Fruit fly (Drosophila melanogaster) whole organism, prepupa: ENCODE measurements around the gene Pus1.
A peak's percentile ranks its signal among the peaks of the same experiment; 100 is the strongest.

Experiments
- Blimp-1 ChIP-seq: fragments of 200-800 bp; sonication (Bioruptor generic); optimal IDR thresholded peaks from 3 replicates; lab custom pipeline; 2017; ENCODE audit warnings: missing biosample characterization, missing genetic modification characterization, mild to moderate bottlenecking, moderate library complexity, missing genetic modification reagents
- CG10631 ChIP-seq: fragments of 200-800 bp; sonication (Bioruptor generic); optimal IDR thresholded peaks from 2 replicates; lab custom pipeline; 2016; ENCODE audit warnings: missing biosample characterization, missing genetic modification characterization
- CG11762 ChIP-seq: fragments of 200-800 bp; sonication (Bioruptor generic); optimal IDR thresholded peaks from 3 replicates; lab custom pipeline; 2016; ENCODE audit warnings: missing biosample characterization, missing genetic modification characterization; ENCODE audit not compliant: insufficient read depth
- CG11902 ChIP-seq: fragments of 200-800 bp; sonication (Bioruptor generic); optimal IDR thresholded peaks from 3 replicates; lab custom pipeline; 2016; ENCODE audit warnings: missing biosample characterization, missing genetic modification characterization
- CG15336 ChIP-seq: fragments of 200-800 bp; sonication (Bioruptor generic); IDR thresholded peaks from 2 replicates; pipeline ENCODE4 v1.3.6; 2022; ENCODE audit warnings: missing biosample characterization, missing genetic modification characterization
- CG1621 ChIP-seq: fragments of 200-800 bp; sonication (Bioruptor generic); optimal IDR thresholded peaks from 3 replicates; lab custom pipeline; 2018; ENCODE audit warnings: missing biosample characterization, mild to moderate bottlenecking, missing genetic modification characterization
- CG3032 ChIP-seq: fragments of 200-800 bp; optimal IDR thresholded peaks from 2 replicates; lab custom pipeline; 2019; ENCODE audit warnings: missing biosample characterization, mild to moderate bottlenecking, missing genetic modification characterization, moderate library complexity
- CG34406 ChIP-seq: fragments of 200-800 bp; sonication (Bioruptor generic); optimal IDR thresholded peaks from 3 replicates; lab custom pipeline; 2016; ENCODE audit warnings: missing biosample characterization, missing genetic modification characterization
- CG4318 ChIP-seq: fragments of 200-800 bp; sonication (Bioruptor generic); optimal IDR thresholded peaks from 3 replicates; lab custom pipeline; 2017; ENCODE audit warnings: missing biosample characterization, mild to moderate bottlenecking, missing genetic modification characterization
- CG6163 ChIP-seq: fragments of 200-800 bp; sonication (Bioruptor generic); IDR thresholded peaks from 3 replicates; pipeline ENCODE4 v1.3.6; 2022; ENCODE audit warnings: missing biosample characterization, missing genetic modification characterization
- CG6276 ChIP-seq: fragments of 200-800 bp; sonication (Bioruptor generic); optimal IDR thresholded peaks from 2 replicates; lab custom pipeline; 2017; ENCODE audit warnings: missing biosample characterization, mild to moderate bottlenecking, missing genetic modification characterization
- CG6792 ChIP-seq: fragments of 200-800 bp; sonication (Bioruptor generic); optimal IDR thresholded peaks from 3 replicates; lab custom pipeline; 2016; ENCODE audit warnings: missing biosample characterization, missing genetic modification characterization
- CG6808 ChIP-seq: fragments of 200-800 bp; sonication (Bioruptor generic); optimal IDR thresholded peaks from 3 replicates; lab custom pipeline; 2017; ENCODE audit warnings: missing biosample characterization, missing genetic modification characterization, mild to moderate bottlenecking, moderate library complexity, missing genetic modification reagents
- CG7368 ChIP-seq: fragments of 200-800 bp; sonication (Bioruptor generic); optimal IDR thresholded peaks from 3 replicates; lab custom pipeline; 2016; ENCODE audit warnings: missing biosample characterization, missing genetic modification characterization
- CG8119 ChIP-seq: fragments of 200-800 bp; sonication (Bioruptor generic); IDR thresholded peaks from 3 replicates; pipeline ENCODE4 v1.3.6; 2022; ENCODE audit warnings: missing biosample characterization, missing genetic modification characterization
- CG8319 ChIP-seq: fragments of 200-800 bp; sonication (Bioruptor generic); optimal IDR thresholded peaks from 3 replicates; lab custom pipeline; 2016; ENCODE audit warnings: missing biosample characterization, missing genetic modification characterization
- Eip75B ChIP-seq: fragments of 200-800 bp; sonication (Bioruptor generic); optimal IDR thresholded peaks from 3 replicates; lab custom pipeline; 2016; ENCODE audit warnings: missing biosample characterization, missing genetic modification characterization
- Ets21C ChIP-seq: fragments of 200-800 bp; sonication (Bioruptor generic); optimal IDR thresholded peaks from 3 replicates; lab custom pipeline; 2016; ENCODE audit warnings: missing biosample characterization, missing genetic modification characterization
- Ets96B ChIP-seq: fragments of 200-800 bp; optimal IDR thresholded peaks from 2 replicates; lab custom pipeline; 2019; ENCODE audit warnings: missing biosample characterization, mild to moderate bottlenecking, missing genetic modification characterization, moderate library complexity
- Gug ChIP-seq: fragments of 200-800 bp; sonication (Bioruptor generic); IDR thresholded peaks from 2 replicates; pipeline ENCODE4 v1.3.6; 2022; ENCODE audit warnings: missing biosample characterization, missing genetic modification characterization
- Hr38 ChIP-seq: sonication (Bioruptor generic); optimal IDR thresholded peaks from 2 replicates; lab custom pipeline; 2016; ENCODE audit warnings: missing biosample characterization, missing genetic modification characterization
- Hr39 ChIP-seq: fragments of 200-800 bp; sonication (Bioruptor generic); optimal IDR thresholded peaks from 2 replicates; lab custom pipeline; 2016; ENCODE audit warnings: missing biosample characterization, missing genetic modification characterization
- Hr4 ChIP-seq: fragments of 200-800 bp; sonication (Bioruptor generic); optimal IDR thresholded peaks from 3 replicates; lab custom pipeline; 2016; ENCODE audit warnings: missing biosample characterization, missing genetic modification characterization
- Lpt ChIP-seq: fragments of 200-800 bp; sonication (Bioruptor generic); optimal IDR thresholded peaks from 3 replicates; lab custom pipeline; 2016; ENCODE audit warnings: missing biosample characterization, missing genetic modification characterization
- Met ChIP-seq: fragments of 200-800 bp; sonication (Bioruptor generic); optimal IDR thresholded peaks from 3 replicates; lab custom pipeline; 2016; ENCODE audit warnings: missing biosample characterization, missing genetic modification characterization
- Smox ChIP-seq: fragments of 200-800 bp; sonication (Bioruptor generic); optimal IDR thresholded peaks from 3 replicates; lab custom pipeline; 2016; ENCODE audit warnings: missing biosample characterization, missing genetic modification characterization
- Sox102F ChIP-seq: fragments of 200-800 bp; sonication (Bioruptor generic); optimal IDR thresholded peaks from 2 replicates; lab custom pipeline; 2016; ENCODE audit warnings: missing biosample characterization, mild to moderate bottlenecking, missing genetic modification characterization
- Sox14 ChIP-seq: fragments of 200-800 bp; sonication (Bioruptor generic); optimal IDR thresholded peaks from 3 replicates; lab custom pipeline; 2016; ENCODE audit warnings: missing biosample characterization, missing genetic modification characterization
- achi ChIP-seq: fragments of 200-800 bp; sonication (Bioruptor generic); optimal IDR thresholded peaks from 3 replicates; lab custom pipeline; 2016; ENCODE audit warnings: missing biosample characterization, missing genetic modification characterization
- acj6 ChIP-seq: fragments of 200-800 bp; sonication (Bioruptor generic); optimal IDR thresholded peaks from 3 replicates; lab custom pipeline; 2016; ENCODE audit warnings: missing biosample characterization, missing genetic modification characterization
- dac ChIP-seq: fragments of 200-800 bp; sonication (Bioruptor generic); optimal IDR thresholded peaks from 2 replicates; lab custom pipeline; 2017; ENCODE audit warnings: missing biosample characterization, mild to moderate bottlenecking, missing genetic modification characterization
- dsx ChIP-seq: fragments of 200-800 bp; optimal IDR thresholded peaks from 3 replicates; lab custom pipeline; 2019; ENCODE audit warnings: missing biosample characterization, mild to moderate bottlenecking, missing genetic modification characterization, moderate library complexity; ENCODE audit not compliant: poor library complexity, severe bottlenecking
- eg ChIP-seq: fragments of 200-800 bp; sonication (Bioruptor generic); IDR thresholded peaks from 3 replicates; pipeline ENCODE4 v1.3.6; 2022; ENCODE audit warnings: missing biosample characterization, missing genetic modification characterization
- fd85E ChIP-seq: fragments of 200-800 bp; sonication (Bioruptor generic); optimal IDR thresholded peaks from 3 replicates; lab custom pipeline; 2016; ENCODE audit warnings: missing biosample characterization, missing genetic modification characterization
- fkh ChIP-seq: fragments of 200-800 bp; sonication (Bioruptor generic); optimal IDR thresholded peaks from 3 replicates; lab custom pipeline; 2017; ENCODE audit warnings: missing biosample characterization, mild to moderate bottlenecking, missing genetic modification characterization, moderate library complexity
- lz ChIP-seq: fragments of 200-800 bp; sonication (Bioruptor generic); optimal IDR thresholded peaks from 3 replicates; lab custom pipeline; 2016; ENCODE audit warnings: missing biosample characterization, missing genetic modification characterization
- net ChIP-seq: fragments of 200-800 bp; sonication (Bioruptor generic); optimal IDR thresholded peaks from 3 replicates; lab custom pipeline; 2016; ENCODE audit warnings: missing biosample characterization, missing genetic modification characterization
- salr ChIP-seq, 2 experiments: fragments of 200-800 bp; sonication (Bioruptor generic); optimal IDR thresholded peaks; 3 replicates each; lab custom pipeline; 2016 to 2018; ENCODE audit warnings: missing biosample characterization in 2 of 2, missing genetic modification characterization in 2 of 2, mild to moderate bottlenecking in 1 of 2
- spab ChIP-seq: fragments of 200-800 bp; sonication (Bioruptor generic); optimal IDR thresholded peaks from 2 replicates; lab custom pipeline; 2017; ENCODE audit warnings: missing biosample characterization, mild to moderate bottlenecking, missing genetic modification characterization, missing genetic modification reagents
- ss ChIP-seq, 2 experiments: fragments of 200-800 bp; sonication (Bioruptor generic); optimal IDR thresholded peaks; 2 replicates in 1 of 2; 3 replicates in 1 of 2; lab custom pipeline; 2017 to 2018; ENCODE audit warnings: mild to moderate bottlenecking in 2 of 2, missing biosample characterization in 2 of 2, missing genetic modification characterization in 2 of 2, moderate library complexity in 1 of 2
- svp ChIP-seq: fragments of 200-800 bp; sonication (Bioruptor generic); peaks from one replicate; lab custom pipeline; 2016; ENCODE audit warnings: missing biosample characterization, missing genetic modification characterization
- topi ChIP-seq: fragments of 200-800 bp; sonication (Bioruptor generic); optimal IDR thresholded peaks from 3 replicates; lab custom pipeline; 2016; ENCODE audit warnings: missing biosample characterization, missing genetic modification characterization
- vri ChIP-seq: fragments of 200-800 bp; sonication (Bioruptor generic); optimal IDR thresholded peaks from 3 replicates; lab custom pipeline; 2016; ENCODE audit warnings: missing biosample characterization, mild to moderate bottlenecking, missing genetic modification characterization

The Pus1 gene

dm6 chr3R:20555023-20555422, 37.4 kb downstream of the Pus1 start (continued):
- no peak for TF ChIP-seq salr (GFP tag; optimal IDR thresholded peaks at IDR 0.05; lab: Kevin White, UChicago)
- no peak for TF ChIP-seq Hr38 (GFP tag; lab: Kevin White, UChicago)
- no peak for TF ChIP-seq CG11902 (GFP tag; lab: Kevin White, UChicago)
- no peak for TF ChIP-seq Smox
- TF ChIP-seq fkh (GFP tag; lab: Kevin White, UChicago), result peak; percentile 35
- TF ChIP-seq dac (GFP tag; lab: Kevin White, UChicago), result no peak
- no peak for TF ChIP-seq lz
- TF ChIP-seq achi (GFP tag; lab: Kevin White, UChicago), result no peak
- no peak for TF ChIP-seq CG4318 (GFP tag; lab: Kevin White, UChicago)
- no peak for TF ChIP-seq Ets21C (GFP tag; lab: Kevin White, UChicago)
- TF ChIP-seq svp (GFP tag; lab: Kevin White, UChicago), result peak; percentile 74
- TF ChIP-seq Ets96B (tag; lab: Kevin White, UChicago), result no peak
- TF ChIP-seq spab (GFP tag; lab: Kevin White, UChicago), result no peak
- TF ChIP-seq acj6 (GFP tag; lab: Kevin White, UChicago), result no peak
- no peak for TF ChIP-seq Hr39 (GFP tag; lab: Kevin White, UChicago)
- TF ChIP-seq Eip75B (GFP tag; lab: Kevin White, UChicago), result no peak
- TF ChIP-seq CG6808, result no peak
- peak; percentile 35 for TF ChIP-seq CG6276
- TF ChIP-seq net (GFP tag; lab: Kevin White, UChicago), result no peak
- TF ChIP-seq CG6792 (GFP tag; lab: Kevin White, UChicago), result no peak
- no peak for TF ChIP-seq dsx (GFP tag; lab: Kevin White, UChicago)
- no peak for TF ChIP-seq CG34406
- TF ChIP-seq CG6163 (GFP tag; lab: Robert Waterston, UW), result peak; percentile 62; the same call in 1 of the 3 replicates
- no peak for TF ChIP-seq Blimp-1
- no peak for TF ChIP-seq Sox102F
- TF ChIP-seq CG8119, result no peak
- TF ChIP-seq fd85E, result no peak
- TF ChIP-seq Gug (GFP tag; lab: Robert Waterston, UW), result no peak

- TF ChIP-seq eg (GFP tag; lab: Robert Waterston, UW) (no peak), ss (GFP tag; optimal IDR thresholded peaks at IDR 0.05; lab: Kevin White, UChicago) (no peak), Gug (GFP tag; lab: Robert Waterston, UW) (no peak), CG7368 (GFP tag; lab: Kevin White, UChicago) (no peak), Sox14 (GFP tag; lab: Kevin White, UChicago) (no peak), CG1621 (tag; lab: Kevin White, UChicago) (no peak), Lpt (GFP tag; lab: Kevin White, UChicago) (no peak), Hr4 (GFP tag; lab: Kevin White, UChicago) (no peak)
These were observed 38.2 kb downstream of the Pus1 start, which contains the start of gene att-ORFB for dm6 chr3R:20554300-20554699. Gene att-ORFB (minus strand): TSS chr3R:20554400.

dm6 chr3R:20552093-20552492, 40.4 kb downstream of the Pus1 start, which contains the start of gene Stat92E:
Gene Stat92E (minus strand): TSS chr3R:20552311.
- no peak for TF ChIP-seq dac (GFP tag; lab: Kevin White, UChicago)
- TF ChIP-seq vri (GFP tag; lab: Kevin White, UChicago), result no peak
- no peak for TF ChIP-seq Ets21C (GFP tag; lab: Kevin White, UChicago)
- no peak for TF ChIP-seq Met (GFP tag; lab: Kevin White, UChicago)
- TF ChIP-seq lz, result no peak
- no peak for TF ChIP-seq CG6163 (GFP tag; lab: Robert Waterston, UW)
- no peak for TF ChIP-seq CG8119
- no peak for TF ChIP-seq CG8319
- TF ChIP-seq topi, result no peak
- TF ChIP-seq CG15336 (GFP tag; lab: Robert Waterston, UW), result no peak; the same call in 1 of the 2 replicates
- no peak for TF ChIP-seq CG10631 (GFP tag; lab: Kevin White, UChicago)
- no peak for TF ChIP-seq ss (GFP tag; optimal IDR thresholded peaks at IDR 0.05; lab: Kevin White, UChicago)
- TF ChIP-seq CG3032, result no peak
- no peak for TF ChIP-seq Smox
- TF ChIP-seq svp (GFP tag; lab: Kevin White, UChicago), result no peak
- TF ChIP-seq Sox14 (GFP tag; lab: Kevin White, UChicago), result no peak
- TF ChIP-seq CG11762 (GFP tag; lab: Kevin White, UChicago), result no peak
